Worm (Caenorhabditis elegans): Measurements from ENCODE around the gene M151.1.
A peak's percentile ranks its signal among the peaks of the same experiment; 100 is the strongest.

Gene M151.1

ce11 chrII:3680366-3680765 lies 39.1 kb downstream of the M151.1 start:
- TF ChIP-seq mdl-1 (tag; optimal IDR thresholded peaks at IDR 0.05), result no peak
- TF ChIP-seq lin-11 (tag; optimal IDR thresholded peaks at IDR 0.05), result no peak
- TF ChIP-seq R02D3.7 (tag; optimal IDR thresholded peaks at IDR 0.05), result no peak
- TF ChIP-seq zag-1 (tag; optimal IDR thresholded peaks at IDR 0.05), result no peak
- no peak for TF ChIP-seq Y55F3AM.14 (GFP tag; optimal IDR thresholded peaks at IDR 0.05)
- TF ChIP-seq unc-39 (tag; optimal IDR thresholded peaks at IDR 0.05), result no peak
- no peak for TF ChIP-seq dmd-4 (tag; optimal IDR thresholded peaks at IDR 0.05)
- TF ChIP-seq nhr-77 (tag; optimal IDR thresholded peaks at IDR 0.05), result no peak
- TF ChIP-seq peb-1 (tag; optimal IDR thresholded peaks at IDR 0.05), result no peak
- no peak for TF ChIP-seq nhr-23 (tag; optimal IDR thresholded peaks at IDR 0.05)
- TF ChIP-seq skn-1 (tag; optimal IDR thresholded peaks at IDR 0.05), result no peak
- no peak for TF ChIP-seq nhr-12 (tag; optimal IDR thresholded peaks at IDR 0.05)
- TF ChIP-seq unc-62 (GFP tag; optimal IDR thresholded peaks at IDR 0.05), result no peak
- TF ChIP-seq ama-1 (optimal IDR thresholded peaks at IDR 0.05), result no peak
- no peak for TF ChIP-seq lsy-2 (tag; optimal IDR thresholded peaks at IDR 0.05)
- no peak for TF ChIP-seq ceh-16 (tag; optimal IDR thresholded peaks at IDR 0.05)
- no peak for TF ChIP-seq lin-39 (tag; optimal IDR thresholded peaks at IDR 0.05)
- TF ChIP-seq elt-3 (tag; optimal IDR thresholded peaks at IDR 0.05), result no peak
- no peak for TF ChIP-seq fos-1 (tag; optimal IDR thresholded peaks at IDR 0.05)

ce11 chrII:3681365-3682083 lies 40.2 kb downstream of the M151.1 start, which contains the start of gene F19B10.10:
Gene F19B10.10 (minus strand): TSS chrII:3681415.
- no peak for TF ChIP-seq aly-2 (tag; optimal IDR thresholded peaks at IDR 0.05)
- TF ChIP-seq nhr-12 (tag; optimal IDR thresholded peaks at IDR 0.05), result no peak
- TF ChIP-seq unc-55 (GFP tag; optimal IDR thresholded peaks at IDR 0.05), result no peak
- TF ChIP-seq R02D3.7 (tag; optimal IDR thresholded peaks at IDR 0.05), result no peak

- TF ChIP-seq R02D3.7 (tag; optimal IDR thresholded peaks at IDR 0.05) (no peak), mbf-1 (tag; optimal IDR thresholded peaks at IDR 0.05) (no peak), C34F6.9 (tag; optimal IDR thresholded peaks at IDR 0.05) (peak; percentile 89), fos-1 (tag; optimal IDR thresholded peaks at IDR 0.05) (peak; percentile 78), alr-1 (tag; optimal IDR thresholded peaks at IDR 0.05) (no peak), sem-4 (tag; optimal IDR thresholded peaks at IDR 0.05) (peak; percentile 57), nhr-129 (tag; optimal IDR thresholded peaks at IDR 0.05) (peak; percentile 62), ceh-82 (tag; optimal IDR thresholded peaks at IDR 0.05) (no peak), aly-2 (tag; optimal IDR thresholded peaks at IDR 0.05) (no peak), elt-3 (tag; optimal IDR thresholded peaks at IDR 0.05) (no peak), lsy-2 (tag; optimal IDR thresholded peaks at IDR 0.05) (peak; percentile 42 to 88), unc-55 (GFP tag; optimal IDR thresholded peaks at IDR 0.05) (peak; percentile 66), lin-11 (tag; optimal IDR thresholded peaks at IDR 0.05) (no peak), dmd-4 (tag; optimal IDR thresholded peaks at IDR 0.05) (no peak), nhr-77 (tag; optimal IDR thresholded peaks at IDR 0.05) (no peak), skn-1 (tag; optimal IDR thresholded peaks at IDR 0.05) (no peak), nhr-11 (tag; optimal IDR thresholded peaks at IDR 0.05) (no peak), lin-13 (GFP tag; optimal IDR thresholded peaks at IDR 0.05) (peak; percentile 78), snpc-4 (tag; optimal IDR thresholded peaks at IDR 0.05) (peak; percentile 43), blmp-1 (tag; optimal IDR thresholded peaks at IDR 0.05; ENCODE audit: insufficient read depth) (no peak), lin-39 (tag; optimal IDR thresholded peaks at IDR 0.05) (no peak), F13H6.1 (tag; optimal IDR thresholded peaks at IDR 0.05) (no peak), crh-2 (tag; optimal IDR thresholded peaks at IDR 0.05) (peak; percentile 72), mdl-1 (tag; optimal IDR thresholded peaks at IDR 0.05) (peak in 1 of 2 experiments; percentile 55), gmeb-1 (tag; optimal IDR thresholded peaks at IDR 0.05) (peak; percentile 91), ztf-1 (GFP tag; conservative IDR thresholded peaks at IDR 0.05) (no peak), elt-1 (tag; optimal IDR thresholded peaks at IDR 0.05) (no peak), mab-5 (tag; optimal IDR thresholded peaks at IDR 0.05) (peak; percentile 75), ama-1 (optimal IDR thresholded peaks at IDR 0.05) (no peak), ztf-11 (tag; optimal IDR thresholded peaks at IDR 0.05) (no peak), nhr-21 (tag; optimal IDR thresholded peaks at IDR 0.05) (peak; percentile 61), unc-62 (GFP tag; optimal IDR thresholded peaks at IDR 0.05) (no peak), nhr-10 (tag; optimal IDR thresholded peaks at IDR 0.05) (no peak), unc-39 (tag; optimal IDR thresholded peaks at IDR 0.05) (no peak), nhr-23 (tag; optimal IDR thresholded peaks at IDR 0.05) (no peak), nhr-237 (tag; optimal IDR thresholded peaks at IDR 0.05) (no peak), Y55F3AM.14 (GFP tag; optimal IDR thresholded peaks at IDR 0.05) (no peak), egl-27 (tag; optimal IDR thresholded peaks at IDR 0.05) (no peak), nhr-6 (tag; optimal IDR thresholded peaks at IDR 0.05) (no peak), peb-1 (tag; optimal IDR thresholded peaks at IDR 0.05) (no peak), ZK546.5 (tag; optimal IDR thresholded peaks at IDR 0.05) (no peak), nhr-12 (tag; optimal IDR thresholded peaks at IDR 0.05) (no peak), ceh-16 (tag; optimal IDR thresholded peaks at IDR 0.05) (no peak), ztf-4 (tag; optimal IDR thresholded peaks at IDR 0.05) (no peak), nhr-25 (tag; optimal IDR thresholded peaks at IDR 0.05) (no peak), zag-1 (tag; optimal IDR thresholded peaks at IDR 0.05) (no peak)
Measured at ce11 chrII:3682770-3683234, 41.5 kb downstream of the M151.1 start, which contains the start of gene F19B10.1. Gene F19B10.1 (plus strand): TSS chrII:3683184.
